Worm (Caenorhabditis elegans) whole organism, early embryonic: ENCODE data around the gene nhr-186.

ENCODE experiments used
- B0310.2 ChIP-seq: sonication (generic microtip); optimal IDR thresholded peaks from 2 replicates; lab custom pipeline; 2016; ENCODE audit warnings: mild to moderate bottlenecking, missing genetic modification characterization, missing compliant biosample characterization
- F13C5.2 ChIP-seq: sonication (generic microtip); optimal IDR thresholded peaks from 2 replicates; lab custom pipeline; 2017; ENCODE audit warnings: mild to moderate bottlenecking, missing genetic modification characterization, inconsistent platforms, missing compliant biosample characterization
- ama-1 ChIP-seq: fragments of 150-350 bp; optimal IDR thresholded peaks from 2 replicates; lab custom pipeline; 2014
- ets-7 ChIP-seq: sonication (generic microtip); optimal IDR thresholded peaks from 2 replicates; lab custom pipeline; 2016; ENCODE audit warnings: missing genotype, missing genetic modification characterization, missing compliant biosample characterization
- flt-1 ChIP-seq: fragments of 200-800 bp; sonication (Bioruptor generic); IDR thresholded peaks from 2 replicates; pipeline ENCODE4 v1.3.6; 2022; ENCODE audit warnings: missing genetic modification characterization, missing compliant biosample characterization
- hmbx-1 ChIP-seq: sonication (generic microtip); optimal IDR thresholded peaks from 2 replicates; lab custom pipeline; 2016; ENCODE audit warnings: mild to moderate bottlenecking, missing genetic modification characterization, missing compliant biosample characterization
- hmg-4 ChIP-seq: fragments of 200-800 bp; sonication (Bioruptor generic); optimal IDR thresholded peaks from 2 replicates; lab custom pipeline; 2018; ENCODE audit warnings: mild to moderate bottlenecking, missing genetic modification characterization, missing compliant biosample characterization
- hnd-1 ChIP-seq: sonication (generic microtip); optimal IDR thresholded peaks from 2 replicates; lab custom pipeline; 2016; ENCODE audit warnings: missing genetic modification characterization, missing compliant biosample characterization
- pes-1 ChIP-seq: fragments of 200-800 bp; sonication (Bioruptor generic); IDR thresholded peaks from 2 replicates; pipeline ENCODE4 v1.3.6; 2022; ENCODE audit warnings: missing genetic modification reagents, missing genetic modification characterization, missing compliant biosample characterization
- scrt-1 ChIP-seq: fragments of 200-800 bp; sonication (Bioruptor generic); IDR thresholded peaks from 2 replicates; pipeline ENCODE4 v1.3.6; 2022; ENCODE audit warnings: missing genetic modification characterization, missing compliant biosample characterization
- sea-1 ChIP-seq: fragments of 200-800 bp; sonication (Bioruptor generic); conservative IDR thresholded peaks from 2 replicates; pipeline ENCODE4 v1.3.6; 2022; ENCODE audit warnings: missing genetic modification characterization, missing compliant biosample characterization
- tbx-37 ChIP-seq: fragments of 200-800 bp; sonication (Bioruptor generic); conservative IDR thresholded peaks from 2 replicates; pipeline ENCODE4 v1.3.6; 2022; ENCODE audit warnings: missing genetic modification reagents, missing genetic modification characterization, missing compliant biosample characterization

DNA sequence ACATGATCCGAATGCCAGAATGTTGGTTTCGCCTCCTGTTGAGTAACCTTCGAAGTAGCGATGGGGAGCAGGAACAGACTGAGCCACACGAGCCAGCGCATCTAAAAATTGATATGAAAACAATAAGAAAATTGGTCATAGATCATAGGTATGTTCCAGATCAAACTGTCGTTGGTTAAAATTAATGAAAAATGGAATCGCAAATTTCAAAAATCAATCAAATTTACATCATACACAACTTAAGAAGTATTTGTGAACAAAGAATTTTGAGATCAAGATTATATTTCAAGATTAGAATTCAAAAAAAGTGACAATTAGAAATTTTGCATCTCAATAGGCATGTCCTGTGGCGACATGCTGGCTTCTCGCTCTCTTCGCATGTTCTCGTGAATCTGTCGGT, 36.0 kb upstream of the nhr-186 start, which contains the start of gene C17E7.9:
- TF ChIP-seq sea-1 (GFP tag; lab: Robert Waterston, UW), result no peak
- no peak for TF ChIP-seq ama-1 (lab: Kevin White, UChicago)
- no peak for TF ChIP-seq ets-7 (tag; lab: Kevin White, UChicago)
- no peak for TF ChIP-seq B0310.2 (tag; lab: Kevin White, UChicago)
- TF ChIP-seq hmg-4 (GFP tag; lab: Kevin White, UChicago), result no peak
- TF ChIP-seq scrt-1 (GFP tag; lab: Robert Waterston, UW), result no peak
- TF ChIP-seq flt-1 (GFP tag; lab: Robert Waterston, UW), result no peak
- no peak for TF ChIP-seq F13C5.2
- TF ChIP-seq tbx-37 (GFP tag; lab: Robert Waterston, UW), result no peak
- no peak for TF ChIP-seq pes-1 (GFP tag; lab: Robert Waterston, UW)
- TF ChIP-seq hnd-1 (tag; lab: Kevin White, UChicago), result no peak
- TF ChIP-seq hmbx-1, result no peak
